Fruit fly (Drosophila melanogaster) whole organism, embryonic: ENCODE results near the gene Atg2.

ENCODE experiments used
- ATbp ChIP-seq: fragments of 200-800 bp; sonication (Bioruptor generic); optimal IDR thresholded peaks from 2 replicates; lab custom pipeline; 2017; ENCODE audit warnings: missing biosample characterization, mild to moderate bottlenecking, missing genetic modification characterization, missing genetic modification reagents
- C15 ChIP-seq: fragments of 200-800 bp; sonication (Bioruptor generic); IDR thresholded peaks from 3 replicates; pipeline ENCODE4 v1.3.6; 2022; ENCODE audit warnings: missing biosample characterization, missing genetic modification characterization
- CG10321 ChIP-seq: fragments of 200-800 bp; sonication (Bioruptor generic); IDR thresholded peaks from 2 replicates; pipeline ENCODE4 v1.3.6; 2022; ENCODE audit warnings: missing biosample characterization, missing genetic modification characterization
- CG11504 ChIP-seq: fragments of 200-800 bp; sonication (Bioruptor generic); optimal IDR thresholded peaks from 3 replicates; lab custom pipeline; 2019; ENCODE audit warnings: missing biosample characterization, mild to moderate bottlenecking, missing genetic modification characterization, moderate library complexity
- CG1602 ChIP-seq: fragments of 200-800 bp; sonication (Bioruptor generic); optimal IDR thresholded peaks from 3 replicates; lab custom pipeline; 2016; ENCODE audit warnings: missing biosample characterization, missing genetic modification characterization
- CG17361 ChIP-seq: fragments of 200-800 bp; sonication (Bioruptor generic); IDR thresholded peaks from 3 replicates; pipeline ENCODE4 v1.3.6; 2022; ENCODE audit warnings: missing biosample characterization, missing genetic modification characterization
- CG17385 ChIP-seq: fragments of 200-800 bp; sonication (Bioruptor generic); optimal IDR thresholded peaks from 3 replicates; lab custom pipeline; 2018; ENCODE audit warnings: missing biosample characterization, mild to moderate bottlenecking, missing genetic modification characterization
- CG17568 ChIP-seq: fragments of 200-800 bp; sonication (Bioruptor generic); optimal IDR thresholded peaks from 2 replicates; lab custom pipeline; 2018; ENCODE audit warnings: missing biosample characterization, mild to moderate bottlenecking, missing genetic modification characterization, moderate library complexity
- CG17829 ChIP-seq: fragments of 200-800 bp; optimal IDR thresholded peaks from 2 replicates; lab custom pipeline; 2019; ENCODE audit warnings: missing biosample characterization, mild to moderate bottlenecking, missing genetic modification characterization, moderate library complexity
- CG1792 ChIP-seq: fragments of 200-800 bp; sonication (Bioruptor generic); optimal IDR thresholded peaks from 2 replicates; lab custom pipeline; 2016; ENCODE audit warnings: missing biosample characterization, missing genetic modification characterization
- CG2889 ChIP-seq: fragments of 200-800 bp; sonication (Bioruptor generic); IDR thresholded peaks from 3 replicates; pipeline ENCODE4 v1.3.6; 2022; ENCODE audit warnings: missing biosample characterization, missing genetic modification characterization
- CG30431 ChIP-seq: fragments of 200-800 bp; sonication (Bioruptor generic); optimal IDR thresholded peaks from 2 replicates; lab custom pipeline; 2017; ENCODE audit warnings: missing biosample characterization, missing genetic modification characterization
- CG3281 ChIP-seq: fragments of 200-800 bp; sonication (Bioruptor generic); optimal IDR thresholded peaks from 3 replicates; lab custom pipeline; 2017; ENCODE audit warnings: missing biosample characterization, mild to moderate bottlenecking, missing genetic modification characterization
- CG3726 ChIP-seq: fragments of 200-800 bp; sonication (Bioruptor generic); IDR thresholded peaks from 3 replicates; pipeline ENCODE4, ENCODE4 v1.3.6; 2022; ENCODE audit warnings: missing biosample characterization, missing genetic modification characterization
- CG4328 ChIP-seq: fragments of 200-800 bp; sonication (Bioruptor generic); optimal IDR thresholded peaks from 3 replicates; lab custom pipeline; 2017; ENCODE audit warnings: missing biosample characterization, missing genetic modification reagents, missing genetic modification characterization
- CG8944 ChIP-seq: fragments of 200-800 bp; sonication (Bioruptor generic); optimal IDR thresholded peaks from 3 replicates; lab custom pipeline; 2016; ENCODE audit warnings: missing biosample characterization, missing genetic modification characterization
- CrebB ChIP-seq: fragments of 200-800 bp; sonication (Bioruptor generic); optimal IDR thresholded peaks from 3 replicates; lab custom pipeline; 2018; ENCODE audit warnings: missing biosample characterization, mild to moderate bottlenecking, missing genetic modification characterization
- Drgx ChIP-seq: fragments of 200-800 bp; sonication (Bioruptor generic); IDR thresholded peaks from 2 replicates; pipeline ENCODE4 v1.3.6; 2022; ENCODE audit warnings: missing biosample characterization, missing genetic modification characterization
- Ets97D ChIP-seq: fragments of 200-800 bp; sonication (Bioruptor generic); optimal IDR thresholded peaks from 3 replicates; lab custom pipeline; 2016; ENCODE audit warnings: missing biosample characterization, missing genetic modification characterization
- HmgD ChIP-seq: fragments of 200-800 bp; sonication (Bioruptor generic); optimal IDR thresholded peaks from 3 replicates; lab custom pipeline; 2016; ENCODE audit warnings: missing biosample characterization, missing genetic modification characterization
- Med ChIP-seq: fragments of 200-800 bp; sonication (Bioruptor generic); peaks from one replicate; lab custom pipeline; 2016; ENCODE audit warnings: missing biosample characterization, missing genetic modification characterization, mild to moderate bottlenecking, inconsistent platforms, moderate library complexity
- Nf-YC ChIP-seq: fragments of 200-800 bp; optimal IDR thresholded peaks from 3 replicates; lab custom pipeline; 2019; ENCODE audit warnings: missing biosample characterization, mild to moderate bottlenecking, missing genetic modification characterization, moderate library complexity
- Spps ChIP-seq: fragments of 200-800 bp; sonication (Bioruptor generic); optimal IDR thresholded peaks from 2 replicates; lab custom pipeline; 2018; ENCODE audit warnings: missing biosample characterization, mild to moderate bottlenecking, missing genetic modification characterization
- Taf1 ChIP-seq: fragments of 200-800 bp; sonication (Bioruptor generic); IDR thresholded peaks from 2 replicates; pipeline ENCODE4 v1.3.6; 2022; ENCODE audit warnings: missing biosample characterization, missing genetic modification characterization
- ap ChIP-seq: fragments of 200-800 bp; sonication (Bioruptor generic); IDR thresholded peaks from 2 replicates; pipeline ENCODE4 v1.3.6; 2022; ENCODE audit warnings: missing biosample characterization, missing genetic modification characterization
- ara ChIP-seq: fragments of 200-800 bp; sonication (Bioruptor generic); IDR thresholded peaks from 2 replicates; pipeline ENCODE4 v1.3.6; 2022; ENCODE audit warnings: missing biosample characterization, missing genetic modification characterization
- ash1 ChIP-seq: fragments of 200-800 bp; sonication (Bioruptor generic); optimal IDR thresholded peaks from 2 replicates; lab custom pipeline; 2018; ENCODE audit warnings: missing biosample characterization, mild to moderate bottlenecking, missing genetic modification characterization
- az2 ChIP-seq: fragments of 200-800 bp; sonication (Bioruptor generic); optimal IDR thresholded peaks from 3 replicates; lab custom pipeline; 2016; ENCODE audit warnings: missing biosample characterization, missing genetic modification characterization
- bsh ChIP-seq, 2 experiments: fragments of 200-800 bp; sonication (Bioruptor generic); optimal IDR thresholded peaks; 2 replicates each; lab custom pipeline; 2017 to 2018; ENCODE audit warnings: mild to moderate bottlenecking in 2 of 2, missing biosample characterization in 2 of 2, missing genetic modification characterization in 2 of 2, moderate library complexity in 1 of 2
- cas ChIP-seq: fragments of 200-800 bp; sonication (Bioruptor generic); IDR thresholded peaks from 2 replicates; pipeline ENCODE4 v1.3.6; 2022; ENCODE audit warnings: missing biosample characterization, missing genetic modification characterization
- disco-r ChIP-seq: fragments of 200-800 bp; sonication (Bioruptor generic); optimal IDR thresholded peaks from 2 replicates; lab custom pipeline; 2016; ENCODE audit warnings: missing biosample characterization, missing genetic modification characterization
- ftz-f1 ChIP-seq: fragments of 200-800 bp; sonication (Bioruptor generic); optimal IDR thresholded peaks from 2 replicates; lab custom pipeline; 2016; ENCODE audit warnings: missing biosample characterization, missing genetic modification characterization
- gcm2 ChIP-seq: fragments of 200-800 bp; sonication (Bioruptor generic); optimal IDR thresholded peaks from 2 replicates; lab custom pipeline; 2016; ENCODE audit warnings: missing biosample characterization, missing genetic modification characterization
- gem ChIP-seq: fragments of 200-800 bp; sonication (Bioruptor generic); optimal IDR thresholded peaks from 2 replicates; lab custom pipeline; 2019; ENCODE audit warnings: missing biosample characterization, mild to moderate bottlenecking, missing genetic modification characterization, moderate library complexity
- h ChIP-seq: fragments of >200 bp; optimal IDR thresholded peaks from 2 replicates; lab custom pipeline; 2017
- her ChIP-seq: fragments of 200-800 bp; sonication (Bioruptor generic); optimal IDR thresholded peaks from 2 replicates; lab custom pipeline; 2016; ENCODE audit warnings: missing biosample characterization, missing genetic modification characterization
- jumu ChIP-seq: fragments of 200-800 bp; sonication (Bioruptor generic); optimal IDR thresholded peaks from 3 replicates; lab custom pipeline; 2016; ENCODE audit warnings: missing biosample characterization, missing genetic modification characterization
- kni ChIP-seq: fragments of 200-800 bp; sonication (Bioruptor generic); optimal IDR thresholded peaks from 3 replicates; lab custom pipeline; 2017; ENCODE audit warnings: mild to moderate bottlenecking, missing biosample characterization, missing genetic modification reagents, missing genetic modification characterization
- knrl ChIP-seq: fragments of 200-800 bp; sonication (Bioruptor generic); IDR thresholded peaks from 3 replicates; pipeline ENCODE4 v1.3.6; 2022; ENCODE audit warnings: missing biosample characterization, missing genetic modification characterization; ENCODE audit not compliant: partially characterized antibody
- nerfin-1 ChIP-seq: fragments of 200-800 bp; sonication (Bioruptor generic); optimal IDR thresholded peaks from 3 replicates; lab custom pipeline; 2019; ENCODE audit warnings: missing biosample characterization, mild to moderate bottlenecking, missing genetic modification characterization, moderate library complexity
- nmo ChIP-seq: fragments of 200-800 bp; sonication (Bioruptor generic); optimal IDR thresholded peaks from 2 replicates; lab custom pipeline; 2018; ENCODE audit warnings: missing biosample characterization, mild to moderate bottlenecking, missing genetic modification characterization, moderate library complexity
- pfk ChIP-seq: fragments of 200-800 bp; sonication (Bioruptor generic); optimal IDR thresholded peaks from 2 replicates; lab custom pipeline; 2018; ENCODE audit warnings: missing biosample characterization, mild to moderate bottlenecking, missing genetic modification characterization, moderate library complexity
- pum ChIP-seq: fragments of 200-800 bp; sonication (Bioruptor generic); optimal IDR thresholded peaks from 2 replicates; lab custom pipeline; 2016; ENCODE audit warnings: missing biosample characterization, missing genetic modification characterization
- sna ChIP-seq: fragments of 200-800 bp; sonication (Bioruptor generic); IDR thresholded peaks from 2 replicates; pipeline ENCODE4 v1.3.6; 2022; ENCODE audit warnings: missing biosample characterization, missing genetic modification characterization; ENCODE audit not compliant: partially characterized antibody
- sob ChIP-seq: fragments of 200-800 bp; sonication (Bioruptor generic); IDR thresholded peaks from 2 replicates; pipeline ENCODE4 v1.3.6; 2022; ENCODE audit warnings: missing biosample characterization, missing genetic modification characterization
- stc ChIP-seq: fragments of 200-800 bp; sonication (Bioruptor generic); IDR thresholded peaks from 2 replicates; pipeline ENCODE4 v1.3.6; 2022; ENCODE audit warnings: missing biosample characterization, missing genetic modification characterization
- stwl ChIP-seq: fragments of 200-800 bp; sonication (Bioruptor generic); optimal IDR thresholded peaks from 3 replicates; lab custom pipeline; 2018; ENCODE audit warnings: missing biosample characterization, mild to moderate bottlenecking, missing genetic modification characterization, moderate library complexity
- toy ChIP-seq: fragments of 200-800 bp; sonication (Bioruptor generic); IDR thresholded peaks from 2 replicates; pipeline ENCODE4 v1.3.6; 2022; ENCODE audit warnings: missing biosample characterization, missing genetic modification characterization
- usp ChIP-seq: fragments of >200 bp; optimal IDR thresholded peaks from 2 replicates; lab custom pipeline; 2017; ENCODE audit warnings: missing biosample characterization, missing genetic modification characterization
- wdn ChIP-seq: fragments of 200-800 bp; sonication (Bioruptor generic); IDR thresholded peaks from 2 replicates; pipeline ENCODE4 v1.3.6; 2022; ENCODE audit warnings: missing biosample characterization, missing genetic modification characterization
- wek ChIP-seq: fragments of 200-800 bp; sonication (Bioruptor generic); optimal IDR thresholded peaks from 3 replicates; lab custom pipeline; 2018; ENCODE audit warnings: missing biosample characterization, mild to moderate bottlenecking, missing genetic modification characterization, moderate library complexity

Gene Atg2

dm6 chr3L:2734363-2735160, 39.6 kb upstream of the Atg2 start (continued):
- TF ChIP-seq gem (tag; lab: Kevin White, UChicago) (peak; percentile 17), h (no peak), Nf-YC (tag; lab: Kevin White, UChicago) (no peak), CG17568 (GFP tag; lab: Kevin White, UChicago) (peak; percentile 7), sob (GFP tag; lab: Robert Waterston, UW) (no peak), cas (GFP tag; lab: Robert Waterston, UW) (no peak), stwl (no peak), CG3726 (GFP tag; lab: Robert Waterston, UW) (no peak), C15 (GFP tag; lab: Robert Waterston, UW) (no peak), Taf1 (GFP tag; lab: Robert Waterston, UW) (no peak), bsh (GFP tag; optimal IDR thresholded peaks at IDR 0.05; lab: Kevin White, UChicago) (peak in 1 of 2 experiments; percentile 6), pum (GFP tag; lab: Kevin White, UChicago) (no peak), Drgx (GFP tag; lab: Robert Waterston, UW) (peak; percentile 73), CG30431 (GFP tag; lab: Kevin White, UChicago) (no peak), CG17829 (tag; lab: Kevin White, UChicago) (no peak), Spps (tag; lab: Kevin White, UChicago) (no peak), jumu (GFP tag; lab: Kevin White, UChicago) (no peak), knrl (no peak), CG8944 (GFP tag; lab: Kevin White, UChicago) (no peak), CG10321 (GFP tag; lab: Robert Waterston, UW) (no peak), ap (no peak), az2 (GFP tag; lab: Kevin White, UChicago) (peak; percentile 21), ash1 (GFP tag; lab: Kevin White, UChicago) (no peak), CG2889 (GFP tag; lab: Robert Waterston, UW) (no peak), CG3281 (GFP tag; lab: Kevin White, UChicago) (peak; percentile 11), kni (no peak), CG11504 (tag; lab: Kevin White, UChicago) (no peak), Med (GFP tag; lab: Kevin White, UChicago) (peak; percentile 53), stc (no peak), ftz-f1 (GFP tag; lab: Kevin White, UChicago) (no peak), CG1792 (GFP tag; lab: Kevin White, UChicago) (no peak), gcm2 (GFP tag; lab: Kevin White, UChicago) (no peak), nerfin-1 (tag; lab: Kevin White, UChicago) (peak; percentile 16), wek (GFP tag; lab: Kevin White, UChicago) (peak; percentile 12), CG1602 (GFP tag; lab: Kevin White, UChicago) (no peak), Ets97D (no peak), sna (GFP tag; lab: Robert Waterston, UW) (no peak), HmgD (GFP tag; lab: Kevin White, UChicago) (no peak), CG4328 (GFP tag; lab: Kevin White, UChicago) (no peak), disco-r (GFP tag; lab: Kevin White, UChicago) (no peak), ara (GFP tag; lab: Robert Waterston, UW) (no peak), ATbp (GFP tag; lab: Kevin White, UChicago) (peak; percentile 2), nmo (GFP tag; lab: Kevin White, UChicago) (peak; percentile 21), CG17361 (GFP tag; lab: Robert Waterston, UW) (no peak), pfk (no peak), CrebB (tag; lab: Kevin White, UChicago) (no peak), toy (GFP tag; lab: Robert Waterston, UW) (no peak), wdn (GFP tag; lab: Robert Waterston, UW) (no peak), CG17385 (no peak), usp (GFP tag; lab: Kevin White, UChicago) (no peak), her (GFP tag; lab: Kevin White, UChicago) (no peak)
